Worm (Caenorhabditis elegans) whole organism, young adult: Measurements from ENCODE around the gene srbc-26.

ENCODE experiments used
- B0336.3 ChIP-seq: fragments of 200-800 bp; sonication (Bioruptor generic); IDR thresholded peaks from 2 replicates; pipeline ENCODE4 v1.3.6; 2022; ENCODE audit warnings: missing genetic modification characterization, missing compliant biosample characterization
- F10E7.11 ChIP-seq: sonication (generic microtip); optimal IDR thresholded peaks from 2 replicates; lab custom pipeline; 2017; ENCODE audit warnings: mild to moderate bottlenecking, missing genetic modification characterization, moderate library complexity, missing compliant biosample characterization
- F37B4.10 ChIP-seq: fragments of 200-800 bp; sonication (Bioruptor generic); IDR thresholded peaks from 2 replicates; pipeline ENCODE4 v1.3.6; 2022; ENCODE audit warnings: missing genetic modification characterization, missing compliant biosample characterization
- F39B2.1 ChIP-seq: fragments of 200-800 bp; sonication (Bioruptor generic); IDR thresholded peaks from 2 replicates; pipeline ENCODE4 v1.3.6; 2022; ENCODE audit warnings: missing genetic modification reagents, missing genetic modification characterization, missing compliant biosample characterization
- F55B11.4 ChIP-seq: sonication (generic microtip); optimal IDR thresholded peaks from 2 replicates; lab custom pipeline; 2016; ENCODE audit warnings: missing compliant biosample characterization, missing genetic modification characterization, borderline replicate concordance; ENCODE audit not compliant: insufficient read depth
- K12H6.12 ChIP-seq: fragments of 200-800 bp; sonication (Bioruptor generic); optimal IDR thresholded peaks from 2 replicates; lab custom pipeline; 2018; ENCODE audit warnings: mild to moderate bottlenecking, missing genetic modification characterization, missing compliant biosample characterization
- Y79H2A.3 ChIP-seq: fragments of 200-800 bp; sonication (Bioruptor generic); conservative IDR thresholded peaks from 2 replicates; pipeline ENCODE4 v1.3.6; 2022; ENCODE audit warnings: missing genetic modification reagents, missing genetic modification characterization, missing compliant biosample characterization
- ZK185.1 ChIP-seq: sonication (generic microtip); optimal IDR thresholded peaks from 2 replicates; lab custom pipeline; 2016; ENCODE audit warnings: mild to moderate bottlenecking, missing genetic modification characterization, missing compliant biosample characterization; ENCODE audit not compliant: poor library complexity, severe bottlenecking
- ama-1 ChIP-seq, 3 experiments: fragments of 150-350 bp in 1 of 3; sonication (generic microtip) in 2 of 3; optimal IDR thresholded peaks; 2 replicates each; lab custom pipeline; 2014 to 2018; ENCODE audit warnings: missing biosample characterization in 2 of 3, missing genetic modification characterization in 2 of 3, missing genetic modification reagents in 2 of 3
- aptf-2 ChIP-seq: fragments of 200-800 bp; sonication (Bioruptor generic); conservative IDR thresholded peaks from 2 replicates; pipeline ENCODE4 v1.3.6; 2022; ENCODE audit warnings: missing genetic modification reagents, missing genetic modification characterization, missing compliant biosample characterization
- attf-6 ChIP-seq: fragments of 200-800 bp; sonication (Bioruptor generic); IDR thresholded peaks from 2 replicates; pipeline ENCODE4 v1.3.6; 2022; ENCODE audit warnings: missing genetic modification reagents, missing genetic modification characterization, missing compliant biosample characterization
- cebp-2 ChIP-seq: fragments of 200-800 bp; sonication (Bioruptor generic); IDR thresholded peaks from 2 replicates; pipeline ENCODE4 v1.3.6; 2022; ENCODE audit warnings: missing genetic modification characterization, missing compliant biosample characterization
- ceh-40 ChIP-seq: fragments of 200-800 bp; sonication (Bioruptor generic); IDR thresholded peaks from 2 replicates; pipeline ENCODE4 v1.3.6; 2022; ENCODE audit warnings: missing genetic modification characterization, missing compliant biosample characterization
- ceh-58 ChIP-seq: fragments of 200-800 bp; sonication (Bioruptor generic); IDR thresholded peaks from 2 replicates; pipeline ENCODE4 v1.3.6; 2022; ENCODE audit warnings: missing genetic modification characterization, missing compliant biosample characterization
- chd-7 ChIP-seq: sonication (generic microtip); optimal IDR thresholded peaks from 2 replicates; lab custom pipeline; 2016; ENCODE audit warnings: mild to moderate bottlenecking, missing genetic modification characterization, moderate library complexity, missing compliant biosample characterization
- dpff-1 ChIP-seq: sonication (generic microtip); optimal IDR thresholded peaks from 2 replicates; lab custom pipeline; 2017; ENCODE audit warnings: mild to moderate bottlenecking, missing genetic modification characterization, missing compliant biosample characterization
- efl-1 ChIP-seq: fragments of 150-350 bp; optimal IDR thresholded peaks from 2 replicates; lab custom pipeline; 2014; ENCODE audit warnings: missing biosample characterization, missing genetic modification reagents, missing genetic modification characterization
- egrh-3 ChIP-seq: fragments of 200-800 bp; sonication (Bioruptor generic); IDR thresholded peaks from 2 replicates; pipeline ENCODE4 v1.3.6; 2022; ENCODE audit warnings: missing genetic modification reagents, missing genetic modification characterization, missing compliant biosample characterization
- ets-4 ChIP-seq: fragments of 200-800 bp; sonication (Bioruptor generic); optimal IDR thresholded peaks from 2 replicates; lab custom pipeline; 2018; ENCODE audit warnings: mild to moderate bottlenecking, missing genetic modification characterization, missing compliant biosample characterization
- gei-17 ChIP-seq: fragments of 200-800 bp; sonication (Bioruptor generic); optimal IDR thresholded peaks from 2 replicates; lab custom pipeline; 2018; ENCODE audit warnings: mild to moderate bottlenecking, missing genetic modification characterization, missing compliant biosample characterization
- him-1 ChIP-seq: sonication (generic microtip); optimal IDR thresholded peaks from 2 replicates; lab custom pipeline; 2016; ENCODE audit warnings: missing genotype, missing genetic modification reagents, missing genetic modification characterization, missing compliant biosample characterization
- hmg-1.2 ChIP-seq: fragments of 200-800 bp; sonication (Bioruptor generic); IDR thresholded peaks from 2 replicates; pipeline ENCODE4 v1.3.6; 2022; ENCODE audit warnings: missing genetic modification reagents, missing genetic modification characterization, missing compliant biosample characterization
- hmg-20 ChIP-seq: fragments of 200-800 bp; sonication (Bioruptor generic); IDR thresholded peaks from 2 replicates; pipeline ENCODE4 v1.3.6; 2022; ENCODE audit warnings: missing genetic modification reagents, missing genetic modification characterization, missing compliant biosample characterization
- hrde-1 ChIP-seq: sonication (generic microtip); optimal IDR thresholded peaks from 2 replicates; lab custom pipeline; 2016; ENCODE audit warnings: missing genetic modification characterization, mild to moderate bottlenecking, missing compliant biosample characterization, moderate library complexity, missing genotype, missing genetic modification reagents, borderline replicate concordance
- lag-1 ChIP-seq: fragments of 200-800 bp; sonication (Bioruptor generic); IDR thresholded peaks from 2 replicates; pipeline ENCODE4 v1.3.6; 2022; ENCODE audit warnings: missing genetic modification reagents, missing genetic modification characterization, missing compliant biosample characterization
- let-526 ChIP-seq: fragments of 200-800 bp; sonication (Bioruptor generic); IDR thresholded peaks from 2 replicates; pipeline ENCODE4 v1.3.6; 2022; ENCODE audit warnings: missing genetic modification reagents, missing genetic modification characterization, missing compliant biosample characterization
- lin-26 ChIP-seq: fragments of 200-800 bp; sonication (Bioruptor generic); IDR thresholded peaks from 2 replicates; pipeline ENCODE4 v1.3.6; 2022; ENCODE audit warnings: missing genetic modification reagents, missing genetic modification characterization, missing compliant biosample characterization
- lir-1 ChIP-seq: fragments of 200-800 bp; sonication (Bioruptor generic); conservative IDR thresholded peaks from 2 replicates; pipeline ENCODE4 v1.3.6; 2022; ENCODE audit warnings: missing genetic modification reagents, missing genetic modification characterization, missing compliant biosample characterization
- lsl-1 ChIP-seq: fragments of 200-800 bp; sonication (Bioruptor generic); optimal IDR thresholded peaks from 2 replicates; lab custom pipeline; 2018; ENCODE audit warnings: mild to moderate bottlenecking, missing genetic modification characterization, moderate library complexity, missing compliant biosample characterization
- lsy-27 ChIP-seq: sonication (generic microtip); optimal IDR thresholded peaks from 2 replicates; lab custom pipeline; 2017; ENCODE audit warnings: missing genetic modification characterization, mild to moderate bottlenecking, missing compliant biosample characterization, antibody characterized with exemption, missing genotype, borderline replicate concordance; ENCODE audit not compliant: insufficient read depth
- nfya-2 ChIP-seq: fragments of 200-800 bp; sonication (Bioruptor generic); IDR thresholded peaks from 2 replicates; pipeline ENCODE4 v1.3.6; 2022; ENCODE audit warnings: missing genetic modification reagents, missing genetic modification characterization, missing compliant biosample characterization
- pha-4 ChIP-seq: fragments of 150-350 bp; sonication (generic microtip); optimal IDR thresholded peaks from 2 replicates; lab custom pipeline; 2014; ENCODE audit warnings: missing biosample characterization, missing genetic modification reagents, missing genetic modification characterization
- repo-1 ChIP-seq: sonication (generic microtip); optimal IDR thresholded peaks from 2 replicates; lab custom pipeline; 2017; ENCODE audit warnings: mild to moderate bottlenecking, missing genetic modification characterization, missing compliant biosample characterization
- sdz-38 ChIP-seq: sonication (generic microtip); optimal IDR thresholded peaks from 2 replicates; lab custom pipeline; 2016; ENCODE audit warnings: missing genotype, missing genetic modification characterization, missing compliant biosample characterization
- snpc-1.1 ChIP-seq: sonication (generic microtip); optimal IDR thresholded peaks from 2 replicates; lab custom pipeline; 2017; ENCODE audit warnings: missing genetic modification characterization, mild to moderate bottlenecking, missing compliant biosample characterization, antibody characterized with exemption, moderate library complexity, missing genotype, missing genetic modification reagents; ENCODE audit not compliant: insufficient read depth
- snpc-1.3 ChIP-seq: sonication (generic microtip); optimal IDR thresholded peaks from 2 replicates; lab custom pipeline; 2017; ENCODE audit warnings: missing genetic modification characterization, mild to moderate bottlenecking, missing compliant biosample characterization, antibody characterized with exemption, moderate library complexity, missing genotype, missing genetic modification reagents; ENCODE audit not compliant: insufficient read depth
- tbx-9 ChIP-seq: sonication (generic microtip); optimal IDR thresholded peaks from 2 replicates; lab custom pipeline; 2016; ENCODE audit warnings: borderline replicate concordance, missing genetic modification characterization, inconsistent platforms, missing compliant biosample characterization
- tlf-1 ChIP-seq: fragments of 200-800 bp; sonication (Bioruptor generic); optimal IDR thresholded peaks from 2 replicates; lab custom pipeline; 2018; ENCODE audit warnings: mild to moderate bottlenecking, missing genetic modification characterization, missing compliant biosample characterization
- zfh-2 ChIP-seq: fragments of 200-800 bp; sonication (Bioruptor generic); conservative IDR thresholded peaks from 2 replicates; pipeline ENCODE4 v1.3.6; 2022; ENCODE audit warnings: missing genetic modification reagents, missing genetic modification characterization, missing compliant biosample characterization
- zim-3 ChIP-seq: sonication (generic microtip); optimal IDR thresholded peaks from 2 replicates; lab custom pipeline; 2017; ENCODE audit warnings: mild to moderate bottlenecking, missing genetic modification characterization, moderate library complexity, missing compliant biosample characterization
- ztf-22 ChIP-seq: fragments of 200-800 bp; sonication (Bioruptor generic); optimal IDR thresholded peaks from 2 replicates; lab custom pipeline; 2018; ENCODE audit warnings: mild to moderate bottlenecking, missing genetic modification characterization, moderate library complexity, missing compliant biosample characterization
- ztf-25 ChIP-seq: fragments of 200-800 bp; sonication (Bioruptor generic); IDR thresholded peaks from 2 replicates; pipeline ENCODE4 v1.3.6; 2022; ENCODE audit warnings: missing genetic modification reagents, missing genetic modification characterization, missing compliant biosample characterization
- ztf-3 ChIP-seq: fragments of 200-800 bp; sonication (Bioruptor generic); optimal IDR thresholded peaks from 2 replicates; lab custom pipeline; 2018; ENCODE audit warnings: mild to moderate bottlenecking, missing genetic modification characterization, missing compliant biosample characterization

The srbc-26 gene

DNA sequence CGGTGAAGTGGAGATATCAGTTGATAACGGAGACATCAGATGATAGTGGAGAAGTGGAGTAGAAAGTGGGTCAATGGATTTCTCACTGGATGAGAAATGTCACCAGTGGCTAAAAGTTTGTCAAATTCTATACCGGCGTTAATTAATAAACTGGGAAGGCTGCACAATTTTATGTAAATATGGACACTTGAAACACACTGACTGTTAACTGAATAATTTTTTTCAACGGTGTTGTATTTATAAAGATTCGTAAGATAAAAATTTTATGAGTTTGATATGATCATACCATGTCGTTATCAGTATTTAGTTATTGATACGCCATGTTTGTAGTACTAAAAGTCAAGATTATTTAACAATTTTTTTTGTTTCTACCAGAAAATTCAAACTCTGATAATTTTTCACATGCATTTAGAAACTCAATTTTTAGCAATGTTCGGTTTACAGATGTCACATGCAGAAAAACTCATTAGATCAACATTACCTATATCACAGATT, 12.2 kb upstream of the srbc-26 start, which contains the start of gene F40D4.12:
Gene F40D4.12 (plus strand): TSS at position 445 of the 495 bp plus-strand sequence.
- TF ChIP-seq F39B2.1 (GFP tag; lab: Robert Waterston, UW) (no peak), him-1 (tag; lab: Kevin White, UChicago) (no peak), egrh-3 (no peak)

- no peak for TF ChIP-seq ztf-22 (GFP tag; lab: Kevin White, UChicago)
- no peak for TF ChIP-seq sdz-38
- no peak for TF ChIP-seq nfya-2 (GFP tag; lab: Robert Waterston, UW)
- TF ChIP-seq efl-1 (GFP tag; lab: Kevin White, UChicago), result no peak
- TF ChIP-seq ceh-58 (GFP tag; lab: Robert Waterston, UW), result no peak
- TF ChIP-seq lsy-27, result no peak
- TF ChIP-seq tbx-9, result no peak
- TF ChIP-seq hrde-1 (tag; lab: Kevin White, UChicago), result no peak
- TF ChIP-seq lag-1, result no peak
- TF ChIP-seq ets-4 (GFP tag; lab: Kevin White, UChicago), result no peak
- no peak for TF ChIP-seq lsl-1
- no peak for TF ChIP-seq Y79H2A.3
- no peak for TF ChIP-seq ztf-25 (GFP tag; lab: Robert Waterston, UW)
- TF ChIP-seq gei-17, result no peak
- TF ChIP-seq snpc-1.1, result no peak
- TF ChIP-seq tlf-1, result no peak
Observed at ce11 chrV:17165409-17165808, 6.2 kb upstream of the srbc-26 start, which contains the start of gene srh-102. Gene srh-102, minus strand, starts transcription at chrV:17165509.

ce11 chrV:17167457-17167856, 4.2 kb upstream of the srbc-26 start, which contains the start of gene srz-66:
Gene srz-66, minus strand, starts transcription at chrV:17167557.
- TF ChIP-seq hmg-20 (GFP tag; lab: Robert Waterston, UW) (no peak), lir-1 (GFP tag; lab: Robert Waterston, UW) (no peak), hmg-1.2 (GFP tag; lab: Robert Waterston, UW) (no peak), snpc-1.1 (no peak), repo-1 (tag; lab: Kevin White, UChicago) (no peak), F37B4.10 (GFP tag; lab: Robert Waterston, UW) (no peak), pha-4 (tag; lab: Kevin White, UChicago) (no peak), ama-1 (optimal IDR thresholded peaks at IDR 0.05; lab: Kevin White, UChicago) (no peak), ama-1 (GFP tag; optimal IDR thresholded peaks at IDR 0.05; lab: Kevin White, UChicago) (no peak)

ce11 chrV:17170822-17171221, 829 bp upstream of the srbc-26 start, which contains the start of gene srw-51:
Gene srw-51, minus strand, starts transcription at chrV:17170922.
- TF ChIP-seq B0336.3, result no peak
- no peak for TF ChIP-seq attf-6 (GFP tag; lab: Robert Waterston, UW)
- TF ChIP-seq nfya-2 (GFP tag; lab: Robert Waterston, UW), result no peak
- no peak for TF ChIP-seq ceh-40
- TF ChIP-seq zfh-2 (GFP tag; lab: Robert Waterston, UW), result no peak

ce11 chrV:17173738-17174137, 2.1 kb downstream of the srbc-26 start, which contains the start of gene srbc-25:
Gene srbc-25, plus strand, starts transcription at chrV:17174038.
- TF ChIP-seq ztf-3 (GFP tag; lab: Kevin White, UChicago) (no peak), hmg-20 (GFP tag; lab: Robert Waterston, UW) (no peak), cebp-2 (no peak), chd-7 (no peak), F10E7.11 (no peak), snpc-1.3 (tag; lab: Kevin White, UChicago) (no peak), aptf-2 (GFP tag; lab: Robert Waterston, UW) (no peak), zim-3 (tag; lab: Kevin White, UChicago) (no peak), ZK185.1 (tag; lab: Kevin White, UChicago) (no peak), lin-26 (no peak), K12H6.12 (no peak), F55B11.4 (tag; lab: Kevin White, UChicago) (no peak), let-526 (GFP tag; lab: Robert Waterston, UW) (no peak), dpff-1 (tag; lab: Kevin White, UChicago) (no peak)
